Fruit fly (Drosophila melanogaster): ENCODE measurements around the gene CG45116.
A peak's percentile ranks its signal among the peaks of the same experiment; 100 is the strongest.

Gene CG45116

dm6 chr3L:22665110-22665509 is 34.1 kb upstream of the CG45116 start (continued):
- TF ChIP-seq ranshi (GFP tag; IDR thresholded peaks at IDR 0.05) (peak; percentile 53; the same call in 1 of the 2 replicates), trem (tag; optimal IDR thresholded peaks at IDR 0.05) (peak; percentile 24), tin (GFP tag; optimal IDR thresholded peaks at IDR 0.05) (peak; percentile 21), Dek (tag; optimal IDR thresholded peaks at IDR 0.05) (no peak), Fer3 (tag; optimal IDR thresholded peaks at IDR 0.05) (no peak), TFAM (GFP tag; optimal IDR thresholded peaks at IDR 0.05) (no peak), CHES-1-like (GFP tag; optimal IDR thresholded peaks at IDR 0.05) (no peak), CG8290 (GFP tag; optimal IDR thresholded peaks at IDR 0.05) (no peak), CG8290 (tag; optimal IDR thresholded peaks at IDR 0.05) (peak in 1 of 2 experiments; percentile 34), Adf1 (GFP tag; IDR thresholded peaks at IDR 0.05) (no peak), CG8281 (tag; optimal IDR thresholded peaks at IDR 0.05) (no peak), fru (optimal IDR thresholded peaks at IDR 0.05) (no peak), usp (GFP tag; optimal IDR thresholded peaks at IDR 0.05) (no peak), CG6854 (GFP tag; optimal IDR thresholded peaks at IDR 0.05) (no peak), NC2β (GFP tag; optimal IDR thresholded peaks at IDR 0.05) (no peak), Vsx1 (GFP tag; optimal IDR thresholded peaks at IDR 0.05) (no peak), gem (tag; optimal IDR thresholded peaks at IDR 0.05) (no peak), Optix (GFP tag; IDR thresholded peaks at IDR 0.05) (no peak), Lim3 (GFP tag; IDR thresholded peaks at IDR 0.05) (no peak), Elba2 (GFP tag; optimal IDR thresholded peaks at IDR 0.05) (no peak), D (optimal IDR thresholded peaks at IDR 0.05) (no peak), D (GFP tag; optimal IDR thresholded peaks at IDR 0.05) (no peak), psq (GFP tag; optimal IDR thresholded peaks at IDR 0.05) (no peak), Nf-YA (GFP tag; IDR thresholded peaks at IDR 0.05) (no peak), CG4854 (GFP tag; optimal IDR thresholded peaks at IDR 0.05) (no peak), zen (tag; optimal IDR thresholded peaks at IDR 0.05) (no peak), dimm (GFP tag; IDR thresholded peaks at IDR 0.05) (no peak), CoRest (tag; optimal IDR thresholded peaks at IDR 0.05) (peak; percentile 1), CG2129 (GFP tag; IDR thresholded peaks at IDR 0.05; ENCODE audit: partially characterized antibody) (no peak), CG14441 (GFP tag; IDR thresholded peaks at IDR 0.05) (no peak), CG4707 (GFP tag; optimal IDR thresholded peaks at IDR 0.05) (no peak), ara (GFP tag; IDR thresholded peaks at IDR 0.05) (0 out of 2 replicates have a peak, but pooled peaks have one; percentile 35), Doc3 (GFP tag; IDR thresholded peaks at IDR 0.05; ENCODE audit: partially characterized antibody) (no peak), kah (GFP tag; optimal IDR thresholded peaks at IDR 0.05) (no peak), prd (optimal IDR thresholded peaks at IDR 0.05) (no peak), prd (GFP tag; IDR thresholded peaks at IDR 0.05) (peak; percentile 72; the same call in 2 of the 3 replicates), NC2α (GFP tag; optimal IDR thresholded peaks at IDR 0.05) (no peak), B-H1 (GFP tag; IDR thresholded peaks at IDR 0.05) (no peak; the same call in 2 of the 3 replicates), gsb (GFP tag; IDR thresholded peaks at IDR 0.05) (no peak), oc (tag; optimal IDR thresholded peaks at IDR 0.05) (no peak), CG17612 (GFP tag; IDR thresholded peaks at IDR 0.05) (no peak), al (GFP tag; IDR thresholded peaks at IDR 0.05) (no peak), CG2116 (GFP tag; optimal IDR thresholded peaks at IDR 0.05) (no peak), dpn (GFP tag; optimal IDR thresholded peaks at IDR 0.05) (no peak), ac (GFP tag; optimal IDR thresholded peaks at IDR 0.05) (no peak), slou (GFP tag; optimal IDR thresholded peaks at IDR 0.05) (no peak), btn (GFP tag; optimal IDR thresholded peaks at IDR 0.05) (no peak), Dad (GFP tag; optimal IDR thresholded peaks at IDR 0.05) (no peak), zfh2 (GFP tag; optimal IDR thresholded peaks at IDR 0.05) (no peak), repo (GFP tag; optimal IDR thresholded peaks at IDR 0.05) (no peak), Six4 (GFP tag; optimal IDR thresholded peaks at IDR 0.05) (no peak), lab (GFP tag; optimal IDR thresholded peaks at IDR 0.05) (peak; percentile 39), PHDP (tag; optimal IDR thresholded peaks at IDR 0.05) (no peak), CkIIα-i1 (GFP tag; IDR thresholded peaks at IDR 0.05) (no peak)
